Worm (Caenorhabditis elegans): ENCODE data around the gene C28G1.10.

The C28G1.10 gene

ce11 chrX:8835887-8836348 is 11.0 kb upstream of the C28G1.10 start, which contains the start of gene C28G1.2 (continued):
- peak; percentile 84 for TF ChIP-seq nhr-237 (tag; optimal IDR thresholded peaks at IDR 0.05)
- peak; percentile 93 for TF ChIP-seq irx-1 (tag; optimal IDR thresholded peaks at IDR 0.05)
- TF ChIP-seq nhr-47 (tag; optimal IDR thresholded peaks at IDR 0.05): peak; percentile 96
- TF ChIP-seq Y116A8C.19 (tag; optimal IDR thresholded peaks at IDR 0.05; ENCODE audit: borderline replicate concordance): no peak
- peak; percentile 74 for TF ChIP-seq snpc-4 (tag; optimal IDR thresholded peaks at IDR 0.05)
- TF ChIP-seq nhr-20 (tag; optimal IDR thresholded peaks at IDR 0.05): peak; percentile 95
- TF ChIP-seq snu-23 (GFP tag; optimal IDR thresholded peaks at IDR 0.05): peak; percentile 98
- peak; percentile 95 for TF ChIP-seq nhr-90 (tag; optimal IDR thresholded peaks at IDR 0.05; ENCODE audit: poor library complexity)
- peak; percentile 87 for TF ChIP-seq ztf-4 (tag; optimal IDR thresholded peaks at IDR 0.05)
- peak; percentile 7 for TF ChIP-seq vab-15 (tag; optimal IDR thresholded peaks at IDR 0.05)
- TF ChIP-seq ztf-11 (tag; optimal IDR thresholded peaks at IDR 0.05): peak in 1 of 2 experiments; percentile 76
- TF ChIP-seq C16A3.4 (tag; optimal IDR thresholded peaks at IDR 0.05): peak; percentile 89
- peak; percentile 92 for TF ChIP-seq sox-4 (tag; optimal IDR thresholded peaks at IDR 0.05)
- TF ChIP-seq ceh-8 (GFP tag; optimal IDR thresholded peaks at IDR 0.05): peak; percentile 92
- peak; percentile 89 for TF ChIP-seq mep-1 (tag; optimal IDR thresholded peaks at IDR 0.05)
- peak; percentile 73 for TF ChIP-seq pag-3 (tag; optimal IDR thresholded peaks at IDR 0.05; ENCODE audit: borderline replicate concordance, insufficient read depth)
- TF ChIP-seq isw-1 (GFP tag; IDR thresholded peaks at IDR 0.05): peak; percentile 83
- peak; percentile 94 for TF ChIP-seq nhr-19 (GFP tag; conservative IDR thresholded peaks at IDR 0.05)
- peak; percentile 87 for TF ChIP-seq mab-9 (GFP tag; IDR thresholded peaks at IDR 0.05)
- TF ChIP-seq lin-35 (GFP tag; optimal IDR thresholded peaks at IDR 0.05): peak; percentile 80 to 84
- TF ChIP-seq nhr-85 (tag): peak; percentile 96
- TF ChIP-seq unc-30 (tag; optimal IDR thresholded peaks at IDR 0.05): no peak
- peak; percentile 18 to 92 for TF ChIP-seq mdl-1 (tag; optimal IDR thresholded peaks at IDR 0.05)
- peak; percentile 86 for TF ChIP-seq aly-2 (tag; optimal IDR thresholded peaks at IDR 0.05)
- no peak for TF ChIP-seq pqm-1 (tag; optimal IDR thresholded peaks at IDR 0.05)
- TF ChIP-seq lir-3 (tag; optimal IDR thresholded peaks at IDR 0.05; ENCODE audit: poor library complexity): peak; percentile 91
- TF ChIP-seq tbx-2 (tag; optimal IDR thresholded peaks at IDR 0.05): peak; percentile 93
- no peak for TF ChIP-seq sptf-1 (tag; optimal IDR thresholded peaks at IDR 0.05)
- TF ChIP-seq grh-1 (GFP tag; IDR thresholded peaks at IDR 0.05): peak; percentile 89
- TF ChIP-seq ceh-63 (GFP tag; optimal IDR thresholded peaks at IDR 0.05): peak; percentile 61
- TF ChIP-seq nhr-71 (tag; optimal IDR thresholded peaks at IDR 0.05): peak; percentile 96
- peak in 2 of 6 experiments; percentile 34 to 81 for TF ChIP-seq elt-3 (tag; optimal IDR thresholded peaks at IDR 0.05)
- peak; percentile 71 for TF ChIP-seq zag-1 (tag; optimal IDR thresholded peaks at IDR 0.05)
- TF ChIP-seq nhr-77 (tag; optimal IDR thresholded peaks at IDR 0.05): peak; percentile 86
- TF ChIP-seq unc-86 (tag; optimal IDR thresholded peaks at IDR 0.05): peak; percentile 93
- peak; percentile 62 for TF ChIP-seq fkh-4 (tag; optimal IDR thresholded peaks at IDR 0.05; ENCODE audit: borderline replicate concordance)
- no peak for TF ChIP-seq C34B4.2 (tag; optimal IDR thresholded peaks at IDR 0.05)
- peak; percentile 58 for TF ChIP-seq unc-130 (tag; optimal IDR thresholded peaks at IDR 0.05)
- peak; percentile 95 for TF ChIP-seq xbp-1 (tag; optimal IDR thresholded peaks at IDR 0.05)
- TF ChIP-seq ces-1 (GFP tag; optimal IDR thresholded peaks at IDR 0.05): no peak
- peak; percentile 76 to 90 (median 82) for TF ChIP-seq ceh-82 (tag; optimal IDR thresholded peaks at IDR 0.05)
- peak; percentile 60 for TF ChIP-seq nhr-11 (tag; optimal IDR thresholded peaks at IDR 0.05)
- no peak for TF ChIP-seq alr-1 (tag; optimal IDR thresholded peaks at IDR 0.05; ENCODE audit: borderline replicate concordance)
- peak; percentile 89 for TF ChIP-seq ceh-88 (GFP tag; IDR thresholded peaks at IDR 0.05)
- TF ChIP-seq lsy-2 (tag; optimal IDR thresholded peaks at IDR 0.05): peak; percentile 83 to 91
- TF ChIP-seq nhr-84 (tag; optimal IDR thresholded peaks at IDR 0.05): no peak
- peak; percentile 80 for TF ChIP-seq jun-1 (tag; optimal IDR thresholded peaks at IDR 0.05)
- peak; percentile 44 for TF ChIP-seq elt-2 (tag; optimal IDR thresholded peaks at IDR 0.05)
- TF ChIP-seq sup-37 (GFP tag; optimal IDR thresholded peaks at IDR 0.05): peak; percentile 82
- TF ChIP-seq efl-1 (optimal IDR thresholded peaks at IDR 0.05): peak; percentile 74 to 78
- TF ChIP-seq efl-1 (GFP tag; optimal IDR thresholded peaks at IDR 0.05 in 1 of 2): peak; percentile 49 to 96
- TF ChIP-seq lin-14 (GFP tag; optimal IDR thresholded peaks at IDR 0.05): peak; percentile 97
